Fruit fly (Drosophila melanogaster) whole organism, embryonic: ENCODE measurements around the gene IntS9.

ENCODE experiments used
- Abd-B ChIP-seq: fragments of 200-800 bp; sonication (Bioruptor generic); optimal IDR thresholded peaks from 2 replicates; lab custom pipeline; 2018; ENCODE audit warnings: missing biosample characterization, mild to moderate bottlenecking, missing genetic modification characterization, moderate library complexity
- B-H2 ChIP-seq: fragments of 200-800 bp; sonication (Bioruptor generic); optimal IDR thresholded peaks from 2 replicates; lab custom pipeline; 2018; ENCODE audit warnings: missing biosample characterization, mild to moderate bottlenecking, missing genetic modification characterization
- CG10959 ChIP-seq: fragments of 200-800 bp; sonication (Bioruptor generic); IDR thresholded peaks from 2 replicates; pipeline ENCODE4 v1.3.6; 2022; ENCODE audit warnings: missing biosample characterization, missing genetic modification characterization
- CG10979 ChIP-seq: fragments of 200-800 bp; sonication (Bioruptor generic); optimal IDR thresholded peaks from 2 replicates; lab custom pipeline; 2018; ENCODE audit warnings: missing biosample characterization, mild to moderate bottlenecking, missing genetic modification characterization, moderate library complexity
- CG11696 ChIP-seq: fragments of 200-800 bp; sonication (Bioruptor generic); IDR thresholded peaks from 2 replicates; pipeline ENCODE4 v1.3.6; 2022; ENCODE audit warnings: missing biosample characterization, missing genetic modification characterization
- CG11723 ChIP-seq: fragments of 200-800 bp; sonication (Bioruptor generic); optimal IDR thresholded peaks from 2 replicates; lab custom pipeline; 2017; ENCODE audit warnings: missing biosample characterization, mild to moderate bottlenecking, missing genetic modification characterization
- CG12391 ChIP-seq: fragments of 200-800 bp; sonication (Bioruptor generic); optimal IDR thresholded peaks from 3 replicates; lab custom pipeline; 2018; ENCODE audit warnings: missing biosample characterization, mild to moderate bottlenecking, missing genetic modification characterization, moderate library complexity
- CG14014 ChIP-seq: fragments of 200-800 bp; sonication (Bioruptor generic); IDR thresholded peaks from 2 replicates; pipeline ENCODE4 v1.3.6; 2022; ENCODE audit warnings: missing biosample characterization, missing genetic modification characterization
- CG14860 ChIP-seq: fragments of 200-800 bp; sonication (Bioruptor generic); IDR thresholded peaks from 3 replicates; pipeline ENCODE4 v1.3.6; 2022; ENCODE audit warnings: missing biosample characterization, missing genetic modification characterization; ENCODE audit not compliant: partially characterized antibody
- CG17186 ChIP-seq: fragments of 200-800 bp; sonication (Bioruptor generic); optimal IDR thresholded peaks from 3 replicates; lab custom pipeline; 2017; ENCODE audit warnings: missing biosample characterization, missing genetic modification reagents, missing genetic modification characterization
- CG2202 ChIP-seq: fragments of 200-800 bp; sonication (Bioruptor generic); optimal IDR thresholded peaks from 2 replicates; lab custom pipeline; 2018; ENCODE audit warnings: missing biosample characterization, mild to moderate bottlenecking, missing genetic modification characterization
- CG4360 ChIP-seq: fragments of 200-800 bp; sonication (Bioruptor generic); IDR thresholded peaks from 2 replicates; pipeline ENCODE4 v1.3.6; 2022; ENCODE audit warnings: missing biosample characterization, missing genetic modification characterization
- CG4617 ChIP-seq: fragments of 200-800 bp; sonication (Bioruptor generic); optimal IDR thresholded peaks from 3 replicates; lab custom pipeline; 2016; ENCODE audit warnings: missing biosample characterization, missing genetic modification characterization, borderline replicate concordance
- CG6175 ChIP-seq: fragments of 200-800 bp; sonication (Bioruptor generic); IDR thresholded peaks from 3 replicates; pipeline ENCODE4 v1.3.6; 2022; ENCODE audit warnings: missing biosample characterization, missing genetic modification characterization
- Chrac-16 ChIP-seq: fragments of 200-800 bp; sonication (Bioruptor generic); optimal IDR thresholded peaks from 3 replicates; lab custom pipeline; 2016; ENCODE audit warnings: missing biosample characterization, missing genetic modification characterization
- Dll ChIP-seq: fragments of 200-800 bp; sonication (Bioruptor generic); IDR thresholded peaks from 4 replicates; pipeline ENCODE4 v1.3.6; 2022; ENCODE audit warnings: missing biosample characterization, missing genetic modification characterization; ENCODE audit not compliant: partially characterized antibody
- Fer2 ChIP-seq: fragments of 200-800 bp; sonication (Bioruptor generic); optimal IDR thresholded peaks from 2 replicates; lab custom pipeline; 2018; ENCODE audit warnings: missing biosample characterization, mild to moderate bottlenecking, missing genetic modification characterization, moderate library complexity
- Fer3 ChIP-seq: fragments of 200-800 bp; sonication (Bioruptor generic); optimal IDR thresholded peaks from 2 replicates; lab custom pipeline; 2018; ENCODE audit warnings: missing biosample characterization, mild to moderate bottlenecking, missing genetic modification characterization, moderate library complexity
- Lim3 ChIP-seq: fragments of 200-800 bp; sonication (Bioruptor generic); IDR thresholded peaks from 2 replicates; pipeline ENCODE4 v1.3.6; 2022; ENCODE audit warnings: missing biosample characterization, missing genetic modification characterization
- MESR4 ChIP-seq: fragments of 200-800 bp; sonication (Bioruptor generic); optimal IDR thresholded peaks from 2 replicates; lab custom pipeline; 2018; ENCODE audit warnings: missing biosample characterization, mild to moderate bottlenecking, missing genetic modification characterization, moderate library complexity
- Mrtf ChIP-seq: fragments of 200-800 bp; sonication (Bioruptor generic); IDR thresholded peaks from 3 replicates; pipeline ENCODE4 v1.3.6; 2022; ENCODE audit warnings: missing biosample characterization, missing genetic modification characterization
- Rx ChIP-seq: fragments of 200-800 bp; sonication (Bioruptor generic); IDR thresholded peaks from 2 replicates; pipeline ENCODE4 v1.3.6; 2022; ENCODE audit warnings: missing biosample characterization, missing genetic modification characterization
- Six4 ChIP-seq: fragments of 200-800 bp; sonication (Bioruptor generic); optimal IDR thresholded peaks from 2 replicates; lab custom pipeline; 2016; ENCODE audit warnings: missing biosample characterization, missing genetic modification characterization
- al ChIP-seq: fragments of 200-800 bp; sonication (Bioruptor generic); IDR thresholded peaks from 2 replicates; pipeline ENCODE4 v1.3.6; 2022; ENCODE audit warnings: missing biosample characterization, missing genetic modification characterization
- aop ChIP-seq: fragments of 200-800 bp; sonication (Bioruptor generic); IDR thresholded peaks from 2 replicates; pipeline ENCODE4 v1.3.6; 2022; ENCODE audit warnings: missing biosample characterization, missing genetic modification characterization
- cad ChIP-seq: fragments of >200 bp; optimal IDR thresholded peaks from 2 replicates; lab custom pipeline; 2017; ENCODE audit warnings: missing biosample characterization, missing genetic modification characterization
- ci ChIP-seq: fragments of 200-800 bp; sonication (Bioruptor generic); IDR thresholded peaks from 3 replicates; pipeline ENCODE4 v1.3.6; 2022; ENCODE audit warnings: missing biosample characterization, missing genetic modification characterization
- croc ChIP-seq: fragments of 200-800 bp; sonication (Bioruptor generic); conservative IDR thresholded peaks from 3 replicates; pipeline ENCODE4 v1.3.6; 2022; ENCODE audit warnings: missing biosample characterization, missing genetic modification characterization
- crol ChIP-seq: fragments of 200-800 bp; sonication (Bioruptor generic); IDR thresholded peaks from 2 replicates; pipeline ENCODE4 v1.3.6; 2022; ENCODE audit warnings: missing biosample characterization, missing genetic modification characterization
- dati ChIP-seq: fragments of 200-800 bp; sonication (Bioruptor generic); IDR thresholded peaks from 2 replicates; pipeline ENCODE4 v1.3.6; 2022; ENCODE audit warnings: missing biosample characterization, missing genetic modification characterization
- dmrt11E ChIP-seq: fragments of 200-800 bp; sonication (Bioruptor generic); optimal IDR thresholded peaks from 3 replicates; lab custom pipeline; 2018; ENCODE audit warnings: missing biosample characterization, mild to moderate bottlenecking, missing genetic modification characterization, moderate library complexity
- gt ChIP-seq: fragments of 200-800 bp; sonication (Bioruptor generic); IDR thresholded peaks from 2 replicates; pipeline ENCODE4 v1.3.6; 2022; ENCODE audit warnings: missing biosample characterization, missing genetic modification characterization
- h ChIP-seq: fragments of >200 bp; optimal IDR thresholded peaks from 2 replicates; lab custom pipeline; 2017
- ham ChIP-seq: fragments of 200-800 bp; sonication (Bioruptor generic); IDR thresholded peaks from 2 replicates; pipeline ENCODE4 v1.3.6; 2022; ENCODE audit warnings: missing biosample characterization, missing genetic modification characterization
- inv ChIP-seq: fragments of 200-800 bp; sonication (Bioruptor generic); IDR thresholded peaks from 2 replicates; pipeline ENCODE4 v1.3.6; 2022; ENCODE audit warnings: missing biosample characterization, missing genetic modification characterization; ENCODE audit not compliant: partially characterized antibody
- kah ChIP-seq: fragments of 200-800 bp; sonication (Bioruptor generic); optimal IDR thresholded peaks from 2 replicates; lab custom pipeline; 2018; ENCODE audit warnings: missing biosample characterization, mild to moderate bottlenecking, missing genetic modification characterization
- kay ChIP-seq: fragments of 200-800 bp; sonication (Bioruptor generic); optimal IDR thresholded peaks from 2 replicates; lab custom pipeline; 2016; ENCODE audit warnings: missing biosample characterization, missing genetic modification characterization
- kni ChIP-seq: fragments of 200-800 bp; sonication (Bioruptor generic); optimal IDR thresholded peaks from 3 replicates; lab custom pipeline; 2017; ENCODE audit warnings: mild to moderate bottlenecking, missing biosample characterization, missing genetic modification reagents, missing genetic modification characterization
- lbe ChIP-seq: fragments of 200-800 bp; sonication (Bioruptor generic); optimal IDR thresholded peaks from 2 replicates; lab custom pipeline; 2016; ENCODE audit warnings: missing biosample characterization, mild to moderate bottlenecking, missing genetic modification characterization
- nerfin-2 ChIP-seq: fragments of 200-800 bp; sonication (Bioruptor generic); IDR thresholded peaks from 2 replicates; pipeline ENCODE4 v1.3.6; 2022; ENCODE audit warnings: missing biosample characterization, missing genetic modification characterization; ENCODE audit not compliant: partially characterized antibody
- nom ChIP-seq: fragments of 200-800 bp; sonication (Bioruptor generic); optimal IDR thresholded peaks from 2 replicates; lab custom pipeline; 2017; ENCODE audit warnings: missing biosample characterization, missing genetic modification characterization, mild to moderate bottlenecking, moderate library complexity, missing genetic modification reagents
- p53 ChIP-seq: fragments of 200-800 bp; sonication (Bioruptor generic); optimal IDR thresholded peaks from 2 replicates; lab custom pipeline; 2016; ENCODE audit warnings: missing biosample characterization, missing genetic modification characterization
- pros ChIP-seq: fragments of 200-800 bp; sonication (Bioruptor generic); optimal IDR thresholded peaks from 3 replicates; lab custom pipeline; 2019; ENCODE audit warnings: missing biosample characterization, mild to moderate bottlenecking, missing genetic modification characterization, moderate library complexity
- pum ChIP-seq: fragments of 200-800 bp; sonication (Bioruptor generic); optimal IDR thresholded peaks from 2 replicates; lab custom pipeline; 2016; ENCODE audit warnings: missing biosample characterization, missing genetic modification characterization
- stc ChIP-seq: fragments of 200-800 bp; sonication (Bioruptor generic); IDR thresholded peaks from 2 replicates; pipeline ENCODE4 v1.3.6; 2022; ENCODE audit warnings: missing biosample characterization, missing genetic modification characterization
- tll ChIP-seq, 2 experiments: fragments of 200-800 bp in 1 of 2; fragments of >200 bp in 1 of 2; sonication (Bioruptor generic) in 1 of 2; optimal IDR thresholded peaks; 2 replicates each; lab custom pipeline; 2017 to 2019; ENCODE audit warnings: missing biosample characterization in 2 of 2, missing genetic modification characterization in 2 of 2, mild to moderate bottlenecking in 1 of 2, moderate library complexity in 1 of 2
- vvl ChIP-seq: fragments of 200-800 bp; sonication (Bioruptor generic); IDR thresholded peaks from 2 replicates; pipeline ENCODE4 v1.3.6; 2022; ENCODE audit warnings: missing biosample characterization, missing genetic modification characterization
- wek ChIP-seq: fragments of 200-800 bp; sonication (Bioruptor generic); optimal IDR thresholded peaks from 3 replicates; lab custom pipeline; 2018; ENCODE audit warnings: missing biosample characterization, mild to moderate bottlenecking, missing genetic modification characterization, moderate library complexity
- zen ChIP-seq: fragments of 200-800 bp; sonication (Bioruptor generic); optimal IDR thresholded peaks from 3 replicates; lab custom pipeline; 2018; ENCODE audit warnings: missing biosample characterization, mild to moderate bottlenecking, missing genetic modification characterization, moderate library complexity
- zf30C ChIP-seq: fragments of 200-800 bp; sonication (Bioruptor generic); optimal IDR thresholded peaks from 3 replicates; lab custom pipeline; 2018; ENCODE audit warnings: missing biosample characterization, mild to moderate bottlenecking, missing genetic modification characterization
- zfh2 ChIP-seq: fragments of 200-800 bp; sonication (Bioruptor generic); optimal IDR thresholded peaks from 2 replicates; lab custom pipeline; 2016; ENCODE audit warnings: missing biosample characterization, missing genetic modification characterization

Gene IntS9

dm6 chr3L:16132067-16132418 lies 26.6 kb upstream of the IntS9 start (continued):
- TF ChIP-seq CG12391 (tag; lab: Kevin White, UChicago), result no peak
- TF ChIP-seq B-H2 (GFP tag; lab: Kevin White, UChicago), result no peak
- TF ChIP-seq CG4360 (GFP tag; lab: Robert Waterston, UW), result no peak
- no peak for TF ChIP-seq p53 (GFP tag; lab: Kevin White, UChicago)
- no peak for TF ChIP-seq aop
- no peak for TF ChIP-seq CG10959
- TF ChIP-seq Dll (GFP tag; lab: Robert Waterston, UW), result 0 out of 4 replicates have a peak, but pooled peaks have one; percentile 8
- TF ChIP-seq nerfin-2 (GFP tag; lab: Robert Waterston, UW), result no peak
- no peak for TF ChIP-seq lbe (GFP tag; lab: Kevin White, UChicago)
- no peak for TF ChIP-seq pum (GFP tag; lab: Kevin White, UChicago)
- TF ChIP-seq Fer2 (tag; lab: Kevin White, UChicago), result no peak
- TF ChIP-seq CG17186, result peak; percentile 46
- no peak for TF ChIP-seq pros (GFP tag; lab: Kevin White, UChicago)
- TF ChIP-seq cad, result no peak
- no peak for TF ChIP-seq zf30C
- no peak for TF ChIP-seq Mrtf (GFP tag; lab: Robert Waterston, UW)
- no peak for TF ChIP-seq h
- no peak for TF ChIP-seq CG11723 (GFP tag; lab: Kevin White, UChicago)
- no peak for TF ChIP-seq zfh2 (GFP tag; lab: Kevin White, UChicago)
- TF ChIP-seq CG6175 (GFP tag; lab: Robert Waterston, UW), result no peak
- 0 out of 2 replicates have a peak, but pooled peaks have one; percentile 3 for TF ChIP-seq Rx (GFP tag; lab: Robert Waterston, UW)
- no peak for TF ChIP-seq croc (GFP tag; lab: Robert Waterston, UW)
- TF ChIP-seq ham, result no peak
- TF ChIP-seq dati (GFP tag; lab: Robert Waterston, UW), result 0 out of 2 replicates have a peak, but pooled peaks have one; percentile 5
- no peak for TF ChIP-seq CG14860
- no peak for TF ChIP-seq crol
- TF ChIP-seq Abd-B (GFP tag; lab: Kevin White, UChicago), result no peak
- no peak for TF ChIP-seq CG2202 (tag; lab: Kevin White, UChicago)
- TF ChIP-seq wek (GFP tag; lab: Kevin White, UChicago), result no peak
- no peak; the same call in 1 of the 2 replicates for TF ChIP-seq vvl
- TF ChIP-seq Chrac-16 (GFP tag; lab: Kevin White, UChicago), result no peak
- no peak for TF ChIP-seq kni (GFP tag; lab: Kevin White, UChicago)
- TF ChIP-seq gt (GFP tag; lab: Robert Waterston, UW), result no peak
- TF ChIP-seq inv (GFP tag; lab: Robert Waterston, UW), result no peak
- no peak for TF ChIP-seq CG11696
- no peak for TF ChIP-seq kay (GFP tag; lab: Kevin White, UChicago)
- TF ChIP-seq MESR4, result peak; percentile 60
- TF ChIP-seq CG4617 (GFP tag; lab: Kevin White, UChicago), result peak; percentile 44
- peak; percentile 9 for TF ChIP-seq nom (GFP tag; lab: Kevin White, UChicago)
- TF ChIP-seq, all 482 proteins: peak for 17

- TF ChIP-seq zen (tag; lab: Kevin White, UChicago) (peak; percentile 46), ci (GFP tag; lab: Robert Waterston, UW) (peak; percentile 13; the same call in 1 of the 3 replicates), Lim3 (no peak), Six4 (GFP tag; lab: Kevin White, UChicago) (no peak), kah (peak; percentile 8), CG14014 (GFP tag; lab: Robert Waterston, UW) (no peak; the same call in 1 of the 2 replicates), al (GFP tag; lab: Robert Waterston, UW) (peak; percentile 39; the same call in 1 of the 2 replicates), tll (GFP tag; optimal IDR thresholded peaks at IDR 0.05; lab: Kevin White, UChicago) (no peak), Fer3 (tag; lab: Kevin White, UChicago) (peak; percentile 40), stc (GFP tag; lab: Robert Waterston, UW) (0 out of 2 replicates have a peak, but pooled peaks have one; percentile 24), CG10979 (tag; lab: Kevin White, UChicago) (peak; percentile 65), kni (GFP tag; lab: Kevin White, UChicago) (peak; percentile 5), dmrt11E (peak; percentile 59)
Observed at dm6 chr3L:16131264-16132066, 26.0 kb upstream of the IntS9 start, which contains the start of the genes Trs20 and elg1. TSS of gene Trs20 (minus strand) at chr3L:16131632. TSS of gene elg1 (plus strand) at chr3L:16132028.
